Worm (Caenorhabditis elegans) whole organism, L4 larva: Measurements from ENCODE around the gene mogs-1.

ENCODE experiments used
- R02D3.7 ChIP-seq: fragments of 150-350 bp; sonication (generic microtip); optimal IDR thresholded peaks from 3 replicates; lab custom pipeline; 2014; ENCODE audit warnings: missing biosample characterization, missing genetic modification characterization
- aha-1 ChIP-seq: fragments of 150-350 bp; peaks from one replicate; lab custom pipeline; 2014; ENCODE audit warnings: missing biosample characterization, missing genetic modification characterization
- ceh-28 ChIP-seq: fragments of 150-350 bp; optimal IDR thresholded peaks from 2 replicates; lab custom pipeline; 2014; ENCODE audit warnings: missing biosample characterization, missing genetic modification reagents, missing genetic modification characterization
- daf-8 ChIP-seq: fragments of 200-800 bp; sonication (Bioruptor generic); IDR thresholded peaks from 2 replicates; pipeline ENCODE4 v1.3.6; 2022; ENCODE audit warnings: missing genetic modification characterization, missing compliant biosample characterization
- egl-43 ChIP-seq: fragments of 200-800 bp; sonication (Bioruptor generic); IDR thresholded peaks from 2 replicates; pipeline ENCODE4 v1.3.6; 2022; ENCODE audit warnings: missing genetic modification reagents, missing genetic modification characterization, missing compliant biosample characterization
- lin-1 ChIP-seq: fragments of 200-800 bp; sonication (Bioruptor generic); IDR thresholded peaks from 2 replicates; pipeline ENCODE4 v1.3.6; 2022; ENCODE audit warnings: missing genetic modification reagents, missing genetic modification characterization, missing compliant biosample characterization
- mdl-1 ChIP-seq, 2 experiments: fragments of 150-350 bp in 1 of 2; sonication (generic microtip) in 1 of 2; optimal IDR thresholded peaks; 2 replicates each; lab custom pipeline; 2014 to 2017; ENCODE audit warnings: missing biosample characterization in 2 of 2, missing genetic modification characterization in 2 of 2
- nhr-25 ChIP-seq: sonication (generic microtip); optimal IDR thresholded peaks from 2 replicates; lab custom pipeline; 2017; ENCODE audit warnings: missing genetic modification characterization, mild to moderate bottlenecking, missing compliant biosample characterization, antibody characterized with exemption, moderate library complexity, borderline replicate concordance; ENCODE audit not compliant: insufficient read depth
- spr-1 ChIP-seq: sonication (generic microtip); optimal IDR thresholded peaks from 2 replicates; lab custom pipeline; 2016; ENCODE audit warnings: mild to moderate bottlenecking, missing genetic modification characterization, missing compliant biosample characterization
- zag-1 ChIP-seq: fragments of 150-350 bp; optimal IDR thresholded peaks from 2 replicates; lab custom pipeline; 2014; ENCODE audit warnings: missing biosample characterization, missing genetic modification characterization
- ztf-11 ChIP-seq: fragments of 150-350 bp; optimal IDR thresholded peaks from 2 replicates; lab custom pipeline; 2014; ENCODE audit warnings: missing biosample characterization, missing genetic modification characterization

DNA sequence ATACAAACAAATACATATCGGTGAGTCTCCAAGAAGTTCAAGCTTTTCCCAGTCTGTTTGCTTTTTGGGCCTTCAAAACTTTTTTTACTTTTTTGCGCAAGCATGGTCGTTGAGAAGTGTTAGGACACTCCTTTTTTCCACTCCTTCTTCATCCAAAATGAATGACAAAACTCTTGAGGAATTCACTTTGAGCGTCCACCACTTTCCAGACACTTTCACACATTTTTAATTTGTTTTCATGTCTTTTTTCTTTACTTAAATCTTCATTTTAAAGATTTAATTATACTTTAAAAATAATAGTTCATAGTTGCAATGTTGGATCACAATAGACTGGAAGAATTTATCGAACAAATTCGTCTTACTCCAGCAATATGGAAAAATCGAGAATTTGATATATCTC is 17.5 kb downstream of the mogs-1 start, which contains the start of gene F13H10.1:
- TF ChIP-seq ztf-11 (tag; lab: Kevin White, UChicago) (no peak), ceh-28 (no peak), R02D3.7 (no peak), mdl-1 (tag; optimal IDR thresholded peaks at IDR 0.05; lab: Kevin White, UChicago) (no peak), daf-8 (no peak), aha-1 (tag; lab: Kevin White, UChicago) (no peak), egl-43 (GFP tag; lab: Robert Waterston, UW) (no peak), zag-1 (tag; lab: Kevin White, UChicago) (no peak), spr-1 (no peak), nhr-25 (tag; lab: Kevin White, UChicago) (no peak), lin-1 (GFP tag; lab: Robert Waterston, UW) (no peak)
